Worm (Caenorhabditis elegans) whole organism, midembryonic: ENCODE data around the gene dli-1.

ENCODE experiments used
- med-1 ChIP-seq: sonication (generic microtip); optimal IDR thresholded peaks from 2 replicates; lab custom pipeline; 2017; ENCODE audit warnings: missing genetic modification characterization, mild to moderate bottlenecking, missing compliant biosample characterization, antibody characterized with exemption, missing genetic modification reagents; ENCODE audit not compliant: insufficient read depth
- ref-1 ChIP-seq: fragments of 200-800 bp; sonication (Bioruptor generic); conservative IDR thresholded peaks from 2 replicates; pipeline ENCODE4 v1.3.6; 2022; ENCODE audit warnings: missing genetic modification reagents, missing genetic modification characterization, missing compliant biosample characterization

DNA sequence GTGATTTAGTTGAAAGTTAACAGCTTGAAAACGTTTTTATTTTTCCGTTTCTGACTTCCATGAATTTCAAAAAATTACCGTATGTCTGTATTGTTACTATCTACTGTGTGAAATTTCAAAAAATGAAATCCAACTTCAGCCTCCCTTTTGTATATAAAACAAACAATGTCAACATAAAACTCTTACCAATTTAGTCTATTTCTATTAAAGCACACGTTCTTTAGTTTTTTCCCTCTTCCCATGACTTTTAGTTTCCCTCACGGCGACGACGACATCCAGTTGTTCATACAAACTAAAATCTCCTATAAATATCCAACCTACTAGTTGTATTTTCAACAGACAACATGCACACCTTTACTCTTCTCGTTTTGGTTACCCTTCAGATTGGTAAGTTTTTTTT is 39.3 kb downstream of the dli-1 start, which contains the start of gene scl-3:
- no peak for TF ChIP-seq ref-1 (GFP tag; lab: Robert Waterston, UW)
- TF ChIP-seq med-1 (GFP tag; lab: Kevin White, UChicago), result no peak
